Worm (Caenorhabditis elegans) whole organism, L2 larva: ENCODE measurements around the gene F30H5.3.
A peak's percentile ranks its signal among the peaks of the same experiment; 100 is the strongest.

Experiments used
- C34F6.9 ChIP-seq: fragments of 150-350 bp; optimal IDR thresholded peaks from 2 replicates; lab custom pipeline; 2014; ENCODE audit warnings: missing biosample characterization, missing genetic modification characterization
- F13H6.1 ChIP-seq: sonication (generic microtip); optimal IDR thresholded peaks from 2 replicates; lab custom pipeline; 2016; ENCODE audit warnings: missing genetic modification characterization, missing compliant biosample characterization
- R02D3.7 ChIP-seq: fragments of 150-350 bp; optimal IDR thresholded peaks from 2 replicates; lab custom pipeline; 2014; ENCODE audit warnings: missing biosample characterization, missing genetic modification characterization
- Y55F3AM.14 ChIP-seq: fragments of 200-800 bp; sonication (Bioruptor generic); optimal IDR thresholded peaks from 2 replicates; lab custom pipeline; 2018; ENCODE audit warnings: mild to moderate bottlenecking, missing genetic modification characterization, missing compliant biosample characterization
- ZK546.5 ChIP-seq: sonication (generic microtip); optimal IDR thresholded peaks from 2 replicates; lab custom pipeline; 2017; ENCODE audit warnings: missing biosample characterization, missing genetic modification characterization
- aly-2 ChIP-seq: fragments of 150-350 bp; optimal IDR thresholded peaks from 2 replicates; lab custom pipeline; 2014; ENCODE audit warnings: missing biosample characterization, missing genetic modification characterization
- ama-1 ChIP-seq: fragments of 150-350 bp; optimal IDR thresholded peaks from 2 replicates; lab custom pipeline; 2018; ENCODE audit warnings: inconsistent platforms
- blmp-1 ChIP-seq: sonication (generic microtip); optimal IDR thresholded peaks from 2 replicates; lab custom pipeline; 2017; ENCODE audit warnings: missing genetic modification characterization, mild to moderate bottlenecking, missing compliant biosample characterization, antibody characterized with exemption, moderate library complexity; ENCODE audit not compliant: insufficient read depth
- ceh-16 ChIP-seq: fragments of 150-350 bp; optimal IDR thresholded peaks from 2 replicates; lab custom pipeline; 2014; ENCODE audit warnings: missing biosample characterization, missing genetic modification characterization
- ceh-82 ChIP-seq: fragments of 150-350 bp; optimal IDR thresholded peaks from 2 replicates; lab custom pipeline; 2014; ENCODE audit warnings: missing biosample characterization, missing genetic modification characterization
- crh-2 ChIP-seq: sonication (generic microtip); optimal IDR thresholded peaks from 2 replicates; lab custom pipeline; 2017; ENCODE audit warnings: missing biosample characterization, missing genetic modification characterization
- dmd-4 ChIP-seq: sonication (generic microtip); optimal IDR thresholded peaks from 2 replicates; lab custom pipeline; 2017; ENCODE audit warnings: missing biosample characterization, missing genetic modification characterization
- egl-27 ChIP-seq: sonication (generic microtip); optimal IDR thresholded peaks from 3 replicates; lab custom pipeline; 2017; ENCODE audit warnings: missing biosample characterization, missing genetic modification reagents, missing genetic modification characterization
- elt-3 ChIP-seq: sonication (generic microtip); optimal IDR thresholded peaks from 2 replicates; lab custom pipeline; 2017; ENCODE audit warnings: missing biosample characterization, missing genetic modification characterization
- fos-1 ChIP-seq: fragments of 150-350 bp; optimal IDR thresholded peaks from 2 replicates; lab custom pipeline; 2014; ENCODE audit warnings: missing biosample characterization, missing genetic modification characterization
- gmeb-1 ChIP-seq: fragments of 150-350 bp; optimal IDR thresholded peaks from 2 replicates; lab custom pipeline; 2014; ENCODE audit warnings: missing biosample characterization, missing genetic modification characterization
- lin-11 ChIP-seq: fragments of 150-350 bp; sonication (generic microtip); optimal IDR thresholded peaks from 2 replicates; lab custom pipeline; 2014; ENCODE audit warnings: missing biosample characterization, missing genetic modification characterization, inconsistent platforms, mixed read lengths
- lin-13 ChIP-seq: fragments of 150-350 bp; optimal IDR thresholded peaks from 2 replicates; lab custom pipeline; 2014; ENCODE audit warnings: missing biosample characterization, missing genetic modification reagents, missing genetic modification characterization
- lsy-2 ChIP-seq, 2 experiments: fragments of 150-350 bp in 1 of 2; sonication (generic microtip) in 1 of 2; optimal IDR thresholded peaks; 2 replicates each; lab custom pipeline; 2014 to 2017; ENCODE audit warnings: missing biosample characterization in 2 of 2, missing genetic modification characterization in 2 of 2
- mab-5 ChIP-seq: fragments of 150-350 bp; optimal IDR thresholded peaks from 2 replicates; lab custom pipeline; 2014; ENCODE audit warnings: missing biosample characterization, missing genetic modification characterization
- mdl-1 ChIP-seq, 2 experiments: fragments of 150-350 bp in 1 of 2; sonication (generic microtip) in 1 of 2; optimal IDR thresholded peaks; 2 replicates each; lab custom pipeline; 2017; ENCODE audit warnings: missing biosample characterization in 2 of 2, missing genetic modification characterization in 2 of 2
- nhr-11 ChIP-seq: fragments of 150-350 bp; optimal IDR thresholded peaks from 2 replicates; lab custom pipeline; 2014; ENCODE audit warnings: missing biosample characterization, missing genetic modification characterization
- nhr-12 ChIP-seq: fragments of 150-350 bp; optimal IDR thresholded peaks from 2 replicates; lab custom pipeline; 2014; ENCODE audit warnings: missing biosample characterization, missing genetic modification characterization
- nhr-129 ChIP-seq: fragments of 150-350 bp; optimal IDR thresholded peaks from 2 replicates; lab custom pipeline; 2014; ENCODE audit warnings: missing biosample characterization, missing genetic modification characterization
- nhr-21 ChIP-seq: fragments of 150-350 bp; optimal IDR thresholded peaks from 2 replicates; lab custom pipeline; 2014; ENCODE audit warnings: missing biosample characterization, missing genetic modification characterization
- nhr-23 ChIP-seq: fragments of 150-350 bp; optimal IDR thresholded peaks from 2 replicates; lab custom pipeline; 2014; ENCODE audit warnings: missing biosample characterization, missing genetic modification reagents, missing genetic modification characterization
- nhr-237 ChIP-seq: fragments of 150-350 bp; optimal IDR thresholded peaks from 2 replicates; lab custom pipeline; 2014; ENCODE audit warnings: missing biosample characterization, missing genetic modification characterization
- nhr-25 ChIP-seq: fragments of 150-350 bp; sonication (generic microtip); optimal IDR thresholded peaks from 3 replicates; lab custom pipeline; 2014; ENCODE audit warnings: missing biosample characterization, missing genetic modification characterization
- nhr-6 ChIP-seq: fragments of 150-350 bp; optimal IDR thresholded peaks from 2 replicates; lab custom pipeline; 2014; ENCODE audit warnings: missing biosample characterization, missing genetic modification characterization
- nhr-77 ChIP-seq: fragments of 150-350 bp; optimal IDR thresholded peaks from 2 replicates; lab custom pipeline; 2014; ENCODE audit warnings: missing biosample characterization, missing genetic modification characterization
- sem-4 ChIP-seq: fragments of 150-350 bp; optimal IDR thresholded peaks from 2 replicates; lab custom pipeline; 2014; ENCODE audit warnings: missing biosample characterization, missing genetic modification reagents, missing genetic modification characterization
- skn-1 ChIP-seq: sonication (generic microtip); optimal IDR thresholded peaks from 2 replicates; lab custom pipeline; 2017; ENCODE audit warnings: missing biosample characterization, missing genetic modification characterization
- sma-3 ChIP-seq: sonication (generic microtip); optimal IDR thresholded peaks from 2 replicates; lab custom pipeline; 2016; ENCODE audit warnings: missing genetic modification reagents, missing genetic modification characterization, missing compliant biosample characterization
- sma-9 ChIP-seq, 2 experiments: fragments of 150-350 bp in 1 of 2; sonication (generic microtip) in 1 of 2; optimal IDR thresholded peaks; 2 replicates each; lab custom pipeline; 2014 to 2016; ENCODE audit warnings: missing genetic modification characterization in 2 of 2, mild to moderate bottlenecking in 1 of 2, missing biosample characterization in 1 of 2, missing compliant biosample characterization in 1 of 2, missing genetic modification reagents in 1 of 2, moderate library complexity in 1 of 2
- snpc-4 ChIP-seq: fragments of 150-350 bp; optimal IDR thresholded peaks from 2 replicates; lab custom pipeline; 2014; ENCODE audit warnings: missing biosample characterization, missing genetic modification characterization
- ztf-1 ChIP-seq: fragments of 200-800 bp; sonication (Bioruptor generic); conservative IDR thresholded peaks from 2 replicates; pipeline ENCODE4 v1.3.6; 2022; ENCODE audit warnings: missing genetic modification characterization, missing compliant biosample characterization
- ztf-11 ChIP-seq: sonication (generic microtip); optimal IDR thresholded peaks from 2 replicates; lab custom pipeline; 2017; ENCODE audit warnings: missing biosample characterization, missing genetic modification characterization
- ztf-4 ChIP-seq: fragments of 150-350 bp; optimal IDR thresholded peaks from 2 replicates; lab custom pipeline; 2014; ENCODE audit warnings: missing biosample characterization, missing genetic modification characterization

Gene F30H5.3

ce11 chrIII:512117-512516, at the start of gene F30H5.3:
Gene F30H5.3, minus strand, starts transcription at chrIII:512217.
- TF ChIP-seq lin-13 (no peak), ztf-11 (tag; lab: Kevin White, UChicago) (no peak), ztf-1 (GFP tag; lab: Robert Waterston, UW) (no peak), crh-2 (tag; lab: Kevin White, UChicago) (no peak), ceh-16 (tag; lab: Kevin White, UChicago) (no peak), ZK546.5 (tag; lab: Kevin White, UChicago) (no peak), R02D3.7 (no peak), nhr-6 (tag; lab: Kevin White, UChicago) (no peak)

DNA sequence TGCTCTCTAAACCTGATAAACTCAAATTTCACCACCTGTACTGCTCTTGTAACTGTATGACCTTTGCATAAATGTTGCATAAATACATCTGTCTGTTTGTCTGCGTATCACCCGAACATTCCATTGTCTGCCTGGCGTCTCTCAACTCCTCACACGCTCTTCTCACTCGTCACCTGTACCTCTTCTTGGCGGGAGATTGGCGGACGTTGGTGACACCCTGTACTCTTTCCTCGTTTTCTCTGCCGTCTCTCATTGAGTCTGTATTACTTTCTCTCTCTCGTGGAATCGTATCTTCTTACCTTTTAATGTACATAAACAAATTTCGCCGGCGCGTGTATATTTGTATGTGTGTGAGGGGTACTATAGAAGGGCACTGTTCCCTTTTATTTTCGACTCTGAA, 46.8 kb upstream of the F30H5.3 start:
- peak; percentile 67 for TF ChIP-seq fos-1 (tag; lab: Kevin White, UChicago)
- peak; percentile 57 for TF ChIP-seq gmeb-1
- TF ChIP-seq sem-4 (tag; lab: Kevin White, UChicago): no peak
- peak; percentile 15 for TF ChIP-seq nhr-129
- TF ChIP-seq nhr-237 (tag; lab: Kevin White, UChicago): no peak
- TF ChIP-seq C34F6.9 (tag; lab: Kevin White, UChicago): peak; percentile 35
- TF ChIP-seq snpc-4 (tag; lab: Kevin White, UChicago): no peak
- peak; percentile 12 for TF ChIP-seq crh-2 (tag; lab: Kevin White, UChicago)
- TF ChIP-seq ama-1: no peak
- TF ChIP-seq sma-9 (GFP tag; optimal IDR thresholded peaks at IDR 0.05; lab: Kevin White, UChicago): peak; percentile 67
- TF ChIP-seq sma-9 (tag; optimal IDR thresholded peaks at IDR 0.05; lab: Kevin White, UChicago): no peak
- peak; percentile 72 for TF ChIP-seq F13H6.1 (tag; lab: Kevin White, UChicago)
- peak; percentile 23 for TF ChIP-seq sma-3 (GFP tag; lab: Kevin White, UChicago)
- no peak for TF ChIP-seq nhr-12
- no peak for TF ChIP-seq egl-27 (tag; lab: Kevin White, UChicago)
- peak; percentile 51 for TF ChIP-seq nhr-25
- TF ChIP-seq ceh-16 (tag; lab: Kevin White, UChicago): peak; percentile 67
- TF ChIP-seq aly-2 (tag; lab: Kevin White, UChicago): no peak

DNA sequence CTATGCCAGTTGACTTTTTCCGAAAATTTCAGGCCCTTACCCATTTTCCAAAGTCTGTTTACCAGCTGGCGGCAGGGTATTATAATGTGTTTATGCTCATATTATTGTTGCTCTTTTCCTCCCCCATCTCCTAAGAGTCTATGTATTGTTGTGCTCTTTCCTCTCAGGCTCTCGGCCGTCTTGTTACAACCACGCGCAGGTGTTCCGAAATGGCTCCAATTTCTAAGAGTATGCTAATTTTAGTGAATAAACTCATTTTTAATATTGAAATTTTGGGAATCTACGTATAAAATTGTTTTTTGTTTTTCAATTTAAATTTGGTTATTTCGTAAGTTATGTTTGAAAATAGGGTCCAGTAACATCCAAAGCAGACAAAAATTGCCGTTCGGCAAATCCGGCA, 46.1 kb upstream of the F30H5.3 start:
- TF ChIP-seq ceh-16 (tag; lab: Kevin White, UChicago) (no peak), nhr-21 (no peak), mab-5 (tag; lab: Kevin White, UChicago) (no peak), blmp-1 (tag; lab: Kevin White, UChicago) (no peak), lin-13 (no peak)

DNA sequence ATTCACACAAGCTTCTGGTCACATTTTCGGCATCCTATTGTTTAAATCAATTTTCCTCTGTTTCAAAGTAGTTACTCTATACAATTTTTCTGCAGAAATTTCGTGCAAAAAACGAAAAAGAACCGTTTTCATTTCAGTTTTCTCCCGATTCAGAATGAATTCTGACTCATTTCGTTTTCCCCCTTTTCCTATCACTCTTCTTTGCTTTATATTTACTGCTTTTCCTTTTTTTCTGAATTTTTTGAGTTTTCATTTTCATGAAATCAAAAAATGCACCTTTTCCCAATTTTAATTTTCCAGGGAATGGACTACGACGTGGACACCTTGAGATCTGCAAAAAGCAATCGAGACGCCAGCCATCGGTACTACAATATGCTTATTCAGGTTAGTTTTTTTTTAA, 43.6 kb upstream of the F30H5.3 start, which contains the start of gene B0353.1:
TSS of gene B0353.1 (plus strand) at position 301 of the 400 bp plus-strand sequence.
- TF ChIP-seq aly-2 (tag; lab: Kevin White, UChicago) (no peak), ZK546.5 (tag; lab: Kevin White, UChicago) (no peak), ztf-4 (tag; lab: Kevin White, UChicago) (no peak), lsy-2 (tag; optimal IDR thresholded peaks at IDR 0.05; lab: Kevin White, UChicago) (no peak), nhr-237 (tag; lab: Kevin White, UChicago) (no peak), nhr-129 (no peak), F13H6.1 (tag; lab: Kevin White, UChicago) (no peak), ztf-1 (GFP tag; lab: Robert Waterston, UW) (no peak), skn-1 (no peak), nhr-11 (tag; lab: Kevin White, UChicago) (no peak), dmd-4 (no peak), snpc-4 (tag; lab: Kevin White, UChicago) (no peak), nhr-77 (no peak), R02D3.7 (no peak), nhr-12 (no peak), nhr-21 (no peak), ceh-82 (tag; lab: Kevin White, UChicago) (no peak)

ce11 chrIII:549231-549630, 37.2 kb upstream of the F30H5.3 start:
- TF ChIP-seq ceh-16 (tag; lab: Kevin White, UChicago): no peak
- TF ChIP-seq egl-27 (tag; lab: Kevin White, UChicago): no peak
- no peak for TF ChIP-seq ZK546.5 (tag; lab: Kevin White, UChicago)
- no peak for TF ChIP-seq nhr-6 (tag; lab: Kevin White, UChicago)
- no peak for TF ChIP-seq nhr-129
- no peak for TF ChIP-seq C34F6.9 (tag; lab: Kevin White, UChicago)
- no peak for TF ChIP-seq elt-3 (tag; lab: Kevin White, UChicago)
- TF ChIP-seq nhr-23 (tag; lab: Kevin White, UChicago): no peak
- TF ChIP-seq ztf-11 (tag; lab: Kevin White, UChicago): no peak
- no peak for TF ChIP-seq nhr-11 (tag; lab: Kevin White, UChicago)
- TF ChIP-seq nhr-25: no peak
- TF ChIP-seq ama-1: no peak
- TF ChIP-seq Y55F3AM.14 (GFP tag; lab: Kevin White, UChicago): no peak
- no peak for TF ChIP-seq lin-11
- no peak for TF ChIP-seq lsy-2 (tag; optimal IDR thresholded peaks at IDR 0.05; lab: Kevin White, UChicago)
- no peak for TF ChIP-seq aly-2 (tag; lab: Kevin White, UChicago)
- no peak for TF ChIP-seq mdl-1 (tag; optimal IDR thresholded peaks at IDR 0.05; lab: Kevin White, UChicago)
- TF ChIP-seq lin-13: no peak
